Worm (Caenorhabditis elegans) whole organism, young adult: Measurements from ENCODE around the gene F27C8.2.

ENCODE experiments used
- C06A6.2 ChIP-seq: fragments of 200-800 bp; sonication (Bioruptor generic); conservative IDR thresholded peaks from 2 replicates; pipeline ENCODE4 v1.3.6; 2022; ENCODE audit warnings: missing genetic modification characterization, missing compliant biosample characterization
- D2030.7 ChIP-seq: fragments of 200-800 bp; sonication (Bioruptor generic); IDR thresholded peaks from 2 replicates; pipeline ENCODE4 v1.3.6; 2022; ENCODE audit warnings: missing genetic modification reagents, missing genetic modification characterization, missing compliant biosample characterization
- F22D6.2 ChIP-seq: sonication (generic microtip); optimal IDR thresholded peaks from 2 replicates; lab custom pipeline; 2016; ENCODE audit warnings: mild to moderate bottlenecking, missing genetic modification characterization, missing compliant biosample characterization
- F23B12.7 ChIP-seq: sonication (generic microtip); optimal IDR thresholded peaks from 2 replicates; lab custom pipeline; 2017; ENCODE audit warnings: missing genetic modification characterization, mild to moderate bottlenecking, missing compliant biosample characterization, antibody characterized with exemption, moderate library complexity; ENCODE audit not compliant: insufficient read depth
- F57A8.1 ChIP-seq: fragments of 200-800 bp; sonication (Bioruptor generic); optimal IDR thresholded peaks from 2 replicates; lab custom pipeline; 2018; ENCODE audit warnings: mild to moderate bottlenecking, missing genetic modification characterization, moderate library complexity, missing compliant biosample characterization
- F57C9.4 ChIP-seq: sonication (generic microtip); optimal IDR thresholded peaks from 2 replicates; lab custom pipeline; 2017; ENCODE audit warnings: mild to moderate bottlenecking, missing genetic modification characterization, missing compliant biosample characterization
- Y53F4B.3 ChIP-seq: fragments of 200-800 bp; sonication (Bioruptor generic); IDR thresholded peaks from 2 replicates; pipeline ENCODE4 v1.3.6; 2022; ENCODE audit warnings: missing genetic modification reagents, missing genetic modification characterization, missing compliant biosample characterization
- Y56A3A.18 ChIP-seq: fragments of 200-800 bp; sonication (Bioruptor generic); IDR thresholded peaks from 2 replicates; pipeline ENCODE4 v1.3.6; 2022; ENCODE audit warnings: missing genetic modification reagents, missing genetic modification characterization, missing compliant biosample characterization
- Y67H2A.10 ChIP-seq: fragments of 200-800 bp; sonication (Bioruptor generic); conservative IDR thresholded peaks from 2 replicates; pipeline ENCODE4 v1.3.6; 2022; ENCODE audit warnings: missing genetic modification reagents, missing genetic modification characterization, missing compliant biosample characterization
- ZK185.1 ChIP-seq: sonication (generic microtip); optimal IDR thresholded peaks from 2 replicates; lab custom pipeline; 2016; ENCODE audit warnings: mild to moderate bottlenecking, missing genetic modification characterization, missing compliant biosample characterization; ENCODE audit not compliant: poor library complexity, severe bottlenecking
- akir-1 ChIP-seq: fragments of 200-800 bp; sonication (Bioruptor generic); optimal IDR thresholded peaks from 2 replicates; lab custom pipeline; 2018; ENCODE audit warnings: mild to moderate bottlenecking, missing genetic modification characterization, moderate library complexity, missing compliant biosample characterization
- atf-7 ChIP-seq: sonication (generic microtip); optimal IDR thresholded peaks from 2 replicates; lab custom pipeline; 2017; ENCODE audit warnings: mild to moderate bottlenecking, missing genetic modification characterization, missing compliant biosample characterization
- attf-3 ChIP-seq: fragments of 200-800 bp; sonication (Bioruptor generic); conservative IDR thresholded peaks from 2 replicates; pipeline ENCODE4 v1.3.6; 2022; ENCODE audit warnings: missing genetic modification reagents, missing genetic modification characterization, missing compliant biosample characterization
- attf-5 ChIP-seq: fragments of 200-800 bp; sonication (Bioruptor generic); optimal IDR thresholded peaks from 2 replicates; lab custom pipeline; 2018; ENCODE audit warnings: mild to moderate bottlenecking, missing genetic modification characterization, missing compliant biosample characterization
- ceh-58 ChIP-seq: fragments of 200-800 bp; sonication (Bioruptor generic); IDR thresholded peaks from 2 replicates; pipeline ENCODE4 v1.3.6; 2022; ENCODE audit warnings: missing genetic modification characterization, missing compliant biosample characterization
- dpl-1 ChIP-seq: fragments of 150-350 bp; optimal IDR thresholded peaks from 2 replicates; lab custom pipeline; 2014; ENCODE audit warnings: missing biosample characterization, missing genetic modification reagents, missing genetic modification characterization
- egl-18 ChIP-seq: fragments of 200-800 bp; sonication (Bioruptor generic); IDR thresholded peaks from 2 replicates; pipeline ENCODE4 v1.3.6; 2022; ENCODE audit warnings: missing genetic modification reagents, missing genetic modification characterization, missing compliant biosample characterization
- ets-4 ChIP-seq: fragments of 200-800 bp; sonication (Bioruptor generic); optimal IDR thresholded peaks from 2 replicates; lab custom pipeline; 2018; ENCODE audit warnings: mild to moderate bottlenecking, missing genetic modification characterization, missing compliant biosample characterization
- hrde-1 ChIP-seq: sonication (generic microtip); optimal IDR thresholded peaks from 2 replicates; lab custom pipeline; 2016; ENCODE audit warnings: missing genetic modification characterization, mild to moderate bottlenecking, missing compliant biosample characterization, moderate library complexity, missing genotype, missing genetic modification reagents, borderline replicate concordance
- lag-1 ChIP-seq: fragments of 200-800 bp; sonication (Bioruptor generic); IDR thresholded peaks from 2 replicates; pipeline ENCODE4 v1.3.6; 2022; ENCODE audit warnings: missing genetic modification reagents, missing genetic modification characterization, missing compliant biosample characterization
- let-607 ChIP-seq, 2 experiments: fragments of 200-800 bp in 1 of 2; sonication (Bioruptor generic) in 1 of 2; sonication (generic microtip) in 1 of 2; optimal IDR thresholded peaks; 2 replicates each; lab custom pipeline; 2016 to 2018; ENCODE audit warnings: mild to moderate bottlenecking in 2 of 2, missing compliant biosample characterization in 2 of 2, missing genetic modification characterization in 2 of 2, moderate library complexity in 2 of 2, missing genotype in 1 of 2
- lir-1 ChIP-seq: fragments of 200-800 bp; sonication (Bioruptor generic); conservative IDR thresholded peaks from 2 replicates; pipeline ENCODE4 v1.3.6; 2022; ENCODE audit warnings: missing genetic modification reagents, missing genetic modification characterization, missing compliant biosample characterization
- lsy-27 ChIP-seq: sonication (generic microtip); optimal IDR thresholded peaks from 2 replicates; lab custom pipeline; 2017; ENCODE audit warnings: missing genetic modification characterization, mild to moderate bottlenecking, missing compliant biosample characterization, antibody characterized with exemption, missing genotype, borderline replicate concordance; ENCODE audit not compliant: insufficient read depth
- mcd-1 ChIP-seq: fragments of 200-800 bp; sonication (Bioruptor generic); IDR thresholded peaks from 2 replicates; pipeline ENCODE4 v1.3.6; 2022; ENCODE audit warnings: missing genetic modification reagents, missing genetic modification characterization, missing compliant biosample characterization
- mes-4 ChIP-seq: sonication (generic microtip); optimal IDR thresholded peaks from 2 replicates; lab custom pipeline; 2016; ENCODE audit warnings: missing genotype, missing genetic modification characterization, missing compliant biosample characterization
- nfya-1 ChIP-seq: sonication (generic microtip); optimal IDR thresholded peaks from 2 replicates; lab custom pipeline; 2017; ENCODE audit warnings: antibody characterized with exemption, missing compliant biosample characterization, missing genetic modification characterization, borderline replicate concordance; ENCODE audit not compliant: insufficient read depth
- nfya-2 ChIP-seq: fragments of 200-800 bp; sonication (Bioruptor generic); IDR thresholded peaks from 2 replicates; pipeline ENCODE4 v1.3.6; 2022; ENCODE audit warnings: missing genetic modification reagents, missing genetic modification characterization, missing compliant biosample characterization
- nfyb-1 ChIP-seq: fragments of 200-800 bp; sonication (Bioruptor generic); IDR thresholded peaks from 2 replicates; pipeline ENCODE4 v1.3.6; 2022; ENCODE audit warnings: missing genetic modification reagents, missing genetic modification characterization, missing compliant biosample characterization
- pha-4 ChIP-seq: fragments of 150-350 bp; sonication (generic microtip); optimal IDR thresholded peaks from 2 replicates; lab custom pipeline; 2014; ENCODE audit warnings: missing biosample characterization, missing genetic modification reagents, missing genetic modification characterization
- repo-1 ChIP-seq: sonication (generic microtip); optimal IDR thresholded peaks from 2 replicates; lab custom pipeline; 2017; ENCODE audit warnings: mild to moderate bottlenecking, missing genetic modification characterization, missing compliant biosample characterization
- sea-2 ChIP-seq: fragments of 200-800 bp; sonication (Bioruptor generic); IDR thresholded peaks from 2 replicates; pipeline ENCODE4 v1.3.6; 2022; ENCODE audit warnings: missing genetic modification characterization, missing compliant biosample characterization
- snpc-1.3 ChIP-seq: sonication (generic microtip); optimal IDR thresholded peaks from 2 replicates; lab custom pipeline; 2017; ENCODE audit warnings: missing genetic modification characterization, mild to moderate bottlenecking, missing compliant biosample characterization, antibody characterized with exemption, moderate library complexity, missing genotype, missing genetic modification reagents; ENCODE audit not compliant: insufficient read depth
- snpc-3.4 ChIP-seq: sonication (generic microtip); optimal IDR thresholded peaks from 2 replicates; lab custom pipeline; 2017; ENCODE audit warnings: missing genetic modification characterization, mild to moderate bottlenecking, missing compliant biosample characterization, antibody characterized with exemption, moderate library complexity, missing genotype, missing genetic modification reagents
- sptf-2 ChIP-seq: fragments of 200-800 bp; sonication (Bioruptor generic); optimal IDR thresholded peaks from 2 replicates; lab custom pipeline; 2018; ENCODE audit warnings: mild to moderate bottlenecking, missing genetic modification characterization, missing compliant biosample characterization
- tlf-1 ChIP-seq: fragments of 200-800 bp; sonication (Bioruptor generic); optimal IDR thresholded peaks from 2 replicates; lab custom pipeline; 2018; ENCODE audit warnings: mild to moderate bottlenecking, missing genetic modification characterization, missing compliant biosample characterization
- unc-62 ChIP-seq: fragments of 150-350 bp; optimal IDR thresholded peaks from 2 replicates; lab custom pipeline; 2014; ENCODE audit warnings: missing biosample characterization, missing genetic modification reagents, missing genetic modification characterization
- ztf-18 ChIP-seq: sonication (generic microtip); optimal IDR thresholded peaks from 2 replicates; lab custom pipeline; 2016; ENCODE audit warnings: missing genotype, mild to moderate bottlenecking, missing genetic modification characterization, missing compliant biosample characterization
- ztf-25 ChIP-seq: fragments of 200-800 bp; sonication (Bioruptor generic); IDR thresholded peaks from 2 replicates; pipeline ENCODE4 v1.3.6; 2022; ENCODE audit warnings: missing genetic modification reagents, missing genetic modification characterization, missing compliant biosample characterization
- ztf-28 ChIP-seq: fragments of 200-800 bp; sonication (Bioruptor generic); IDR thresholded peaks from 2 replicates; pipeline ENCODE4 v1.3.6; 2022; ENCODE audit warnings: missing genetic modification reagents, missing genetic modification characterization, missing compliant biosample characterization

F27C8.2 gene

DNA sequence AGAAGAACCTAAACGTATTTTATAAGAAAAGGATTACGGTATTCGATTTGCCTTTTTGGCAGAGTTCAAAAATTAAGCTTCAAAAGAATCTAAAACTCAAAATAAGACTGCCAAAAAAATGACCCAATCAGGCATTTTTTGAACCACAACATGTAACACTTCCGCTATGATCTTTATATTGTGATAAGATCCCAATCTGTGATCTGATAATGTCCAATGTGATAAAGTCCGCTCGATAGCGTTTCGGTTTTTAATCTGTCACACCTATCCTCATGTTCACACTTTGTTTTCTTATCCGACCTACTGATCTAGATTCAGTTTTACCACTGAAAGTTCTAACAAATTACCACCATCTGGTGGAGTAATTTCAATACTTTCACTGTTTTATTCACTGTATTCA is 17.9 kb downstream of the F27C8.2 start:
- TF ChIP-seq F57C9.4 (tag; lab: Kevin White, UChicago) = no peak
- no peak for TF ChIP-seq Y67H2A.10 (GFP tag; lab: Robert Waterston, UW)
- TF ChIP-seq attf-3 (GFP tag; lab: Robert Waterston, UW) = no peak
- no peak for TF ChIP-seq lsy-27 (tag; lab: Kevin White, UChicago)
- no peak for TF ChIP-seq pha-4 (tag; lab: Kevin White, UChicago)
- TF ChIP-seq F23B12.7 (tag; lab: Kevin White, UChicago) = no peak
- no peak for TF ChIP-seq ZK185.1 (tag; lab: Kevin White, UChicago)
- TF ChIP-seq atf-7 (tag; lab: Kevin White, UChicago) = no peak
- no peak for TF ChIP-seq ztf-25 (GFP tag; lab: Robert Waterston, UW)
- TF ChIP-seq Y56A3A.18 (GFP tag; lab: Robert Waterston, UW) = no peak
- TF ChIP-seq C06A6.2 (GFP tag; lab: Robert Waterston, UW) = no peak
- TF ChIP-seq lag-1 (GFP tag; lab: Robert Waterston, UW) = no peak
- no peak for TF ChIP-seq attf-5 (GFP tag; lab: Kevin White, UChicago)
- no peak for TF ChIP-seq snpc-3.4

DNA sequence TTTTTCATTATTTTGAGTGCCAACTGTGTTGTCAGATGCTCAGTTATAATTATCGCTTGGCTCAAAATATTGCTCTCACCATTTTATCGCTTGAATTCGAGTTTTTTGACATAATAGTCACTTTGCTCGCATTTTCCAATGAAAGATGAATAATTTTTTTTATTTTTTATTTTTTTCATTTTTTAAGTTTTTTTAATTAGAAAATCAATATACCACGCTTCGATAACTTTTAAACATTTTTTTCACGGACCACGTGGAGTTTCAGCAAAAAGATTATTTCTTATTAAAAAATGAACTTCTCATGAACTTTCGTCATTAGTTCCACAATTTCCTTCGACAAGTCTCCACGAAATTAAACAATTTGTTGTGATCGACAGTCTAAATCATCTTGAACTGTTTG is 18.5 kb downstream of the F27C8.2 start, which contains the start of gene elt-1:
Gene elt-1, plus strand, starts transcription at position 301 of the 400 bp plus-strand sequence.
- no peak for TF ChIP-seq ceh-58 (GFP tag; lab: Robert Waterston, UW)
- no peak for TF ChIP-seq Y53F4B.3 (GFP tag; lab: Robert Waterston, UW)
- no peak for TF ChIP-seq lag-1 (GFP tag; lab: Robert Waterston, UW)
- no peak for TF ChIP-seq ets-4 (GFP tag; lab: Kevin White, UChicago)
- no peak for TF ChIP-seq ztf-28 (GFP tag; lab: Robert Waterston, UW)
- no peak for TF ChIP-seq nfyb-1 (GFP tag; lab: Robert Waterston, UW)
- TF ChIP-seq nfya-1 (tag; lab: Kevin White, UChicago) = no peak
- TF ChIP-seq tlf-1 (GFP tag; lab: Kevin White, UChicago) = no peak
- TF ChIP-seq nfya-2 = no peak
- no peak for TF ChIP-seq F22D6.2 (tag; lab: Kevin White, UChicago)
- TF ChIP-seq akir-1 (GFP tag; lab: Kevin White, UChicago) = no peak
- TF ChIP-seq F57A8.1 (GFP tag; lab: Kevin White, UChicago) = no peak
- no peak for TF ChIP-seq mes-4 (tag; lab: Kevin White, UChicago)
- TF ChIP-seq dpl-1 (GFP tag; lab: Kevin White, UChicago) = no peak
- TF ChIP-seq egl-18 (GFP tag; lab: Robert Waterston, UW) = no peak
- TF ChIP-seq D2030.7 = no peak
- no peak for TF ChIP-seq mcd-1
- TF ChIP-seq sea-2 (GFP tag; lab: Robert Waterston, UW) = no peak
- no peak for TF ChIP-seq snpc-1.3

DNA sequence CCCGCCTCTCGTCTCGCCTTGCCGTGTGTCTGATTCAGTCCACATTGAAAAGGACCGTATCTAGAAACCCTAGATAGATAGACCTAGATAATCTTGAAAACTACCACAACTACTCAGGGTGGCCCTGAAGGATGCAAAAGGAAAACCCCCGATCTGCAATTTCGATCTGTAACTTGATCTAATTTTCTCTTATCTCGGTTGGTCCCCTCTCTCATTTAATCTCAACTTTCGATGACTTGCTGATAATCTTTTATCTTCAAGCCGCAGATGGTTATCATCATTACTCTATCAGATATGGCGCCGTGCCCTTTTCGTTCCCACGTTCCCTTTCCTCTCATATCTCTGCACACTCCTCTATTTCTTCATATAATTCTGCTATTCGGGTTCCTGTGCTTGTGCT is 19.4 kb downstream of the F27C8.2 start:
- TF ChIP-seq nfyb-1 (GFP tag; lab: Robert Waterston, UW) (0 out of 2 replicates have a peak, but pooled peaks have one; percentile 3), lsy-27 (tag; lab: Kevin White, UChicago) (no peak), let-607 (tag; optimal IDR thresholded peaks at IDR 0.05; lab: Kevin White, UChicago) (no peak)

DNA sequence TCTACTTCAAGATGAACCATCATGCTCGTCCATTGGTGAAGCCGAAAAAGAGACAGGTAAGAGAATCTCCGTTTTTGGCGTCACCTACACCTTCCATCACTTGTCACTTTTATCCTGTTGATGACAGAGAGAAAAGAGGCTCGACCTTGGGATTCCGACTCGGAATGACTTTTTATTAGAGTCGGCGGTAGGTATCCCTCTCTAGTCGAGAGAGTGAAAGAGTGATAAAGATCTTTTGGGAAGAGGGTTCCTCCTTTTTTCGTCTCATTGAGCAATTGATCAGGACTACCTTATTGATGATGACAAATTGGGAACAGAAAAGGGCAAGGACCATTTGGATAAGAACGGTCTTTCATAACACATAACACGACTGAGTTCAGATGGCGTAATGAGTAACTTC is 21.2 kb downstream of the F27C8.2 start:
- TF ChIP-seq hrde-1 (tag; lab: Kevin White, UChicago) (no peak), lir-1 (no peak), ztf-18 (no peak), unc-62 (GFP tag; lab: Kevin White, UChicago) (peak; percentile 53), repo-1 (no peak), sptf-2 (GFP tag; lab: Kevin White, UChicago) (no peak), sea-2 (GFP tag; lab: Robert Waterston, UW) (no peak), nfya-1 (tag; lab: Kevin White, UChicago) (no peak)
- TF ChIP-seq, all 124 proteins: peak for 1
